Fruit fly (Drosophila melanogaster) whole organism, embryonic: ENCODE measurements around the gene cbt.

Experiments used
- Antp ChIP-seq: fragments of 200-800 bp; sonication (Bioruptor generic); optimal IDR thresholded peaks from 3 replicates; lab custom pipeline; 2016; ENCODE audit warnings: missing biosample characterization, missing genetic modification characterization
- Atf6 ChIP-seq: fragments of 200-800 bp; sonication (Bioruptor generic); IDR thresholded peaks from 2 replicates; pipeline ENCODE4 v1.3.6; 2022; ENCODE audit warnings: missing biosample characterization, missing genetic modification characterization
- CG11504 ChIP-seq: fragments of 200-800 bp; sonication (Bioruptor generic); optimal IDR thresholded peaks from 3 replicates; lab custom pipeline; 2019; ENCODE audit warnings: missing biosample characterization, mild to moderate bottlenecking, missing genetic modification characterization, moderate library complexity
- CG12942 ChIP-seq: fragments of 200-800 bp; sonication (Bioruptor generic); optimal IDR thresholded peaks from 3 replicates; lab custom pipeline; 2016; ENCODE audit warnings: missing biosample characterization, missing genetic modification characterization
- CG15073 ChIP-seq: fragments of 200-800 bp; sonication (Bioruptor generic); optimal IDR thresholded peaks from 2 replicates; lab custom pipeline; 2016; ENCODE audit warnings: missing biosample characterization, missing genetic modification characterization
- CG17328 ChIP-seq: fragments of 200-800 bp; sonication (Bioruptor generic); IDR thresholded peaks from 2 replicates; pipeline ENCODE4 v1.3.6; 2022; ENCODE audit warnings: missing biosample characterization, missing genetic modification characterization
- CG17361 ChIP-seq: fragments of 200-800 bp; sonication (Bioruptor generic); IDR thresholded peaks from 3 replicates; pipeline ENCODE4 v1.3.6; 2022; ENCODE audit warnings: missing biosample characterization, missing genetic modification characterization
- CG17802 ChIP-seq: fragments of 200-800 bp; sonication (Bioruptor generic); optimal IDR thresholded peaks from 2 replicates; lab custom pipeline; 2018; ENCODE audit warnings: missing biosample characterization, mild to moderate bottlenecking, missing genetic modification characterization, moderate library complexity
- CG18262 ChIP-seq: fragments of 200-800 bp; optimal IDR thresholded peaks from 3 replicates; lab custom pipeline; 2019; ENCODE audit warnings: missing biosample characterization, mild to moderate bottlenecking, missing genetic modification characterization, moderate library complexity
- CG2129 ChIP-seq: fragments of 200-800 bp; sonication (Bioruptor generic); IDR thresholded peaks from 2 replicates; pipeline ENCODE4 v1.3.6; 2022; ENCODE audit warnings: missing biosample characterization, missing genetic modification characterization; ENCODE audit not compliant: partially characterized antibody
- CG30403 ChIP-seq: fragments of 200-800 bp; sonication (Bioruptor generic); optimal IDR thresholded peaks from 3 replicates; lab custom pipeline; 2016; ENCODE audit warnings: missing biosample characterization, missing genetic modification characterization
- CG30431 ChIP-seq: fragments of 200-800 bp; sonication (Bioruptor generic); optimal IDR thresholded peaks from 2 replicates; lab custom pipeline; 2017; ENCODE audit warnings: missing biosample characterization, missing genetic modification characterization
- CG31224 ChIP-seq: fragments of 200-800 bp; sonication (Bioruptor generic); IDR thresholded peaks from 2 replicates; pipeline ENCODE4 v1.3.6; 2022; ENCODE audit warnings: missing biosample characterization, missing genetic modification characterization
- CG31388 ChIP-seq: fragments of 200-800 bp; sonication (Bioruptor generic); optimal IDR thresholded peaks from 2 replicates; lab custom pipeline; 2016; ENCODE audit warnings: missing biosample characterization, missing genetic modification characterization
- CG32532 ChIP-seq: fragments of 200-800 bp; sonication (Bioruptor generic); IDR thresholded peaks from 2 replicates; pipeline ENCODE4 v1.3.6; 2022; ENCODE audit warnings: missing biosample characterization, missing genetic modification characterization
- CG32772 ChIP-seq: fragments of 200-800 bp; sonication (Bioruptor generic); IDR thresholded peaks from 2 replicates; pipeline ENCODE4 v1.3.6; 2022; ENCODE audit warnings: missing biosample characterization, missing genetic modification characterization
- CG34224 ChIP-seq: fragments of 200-800 bp; sonication (Bioruptor generic); IDR thresholded peaks from 3 replicates; pipeline ENCODE4 v1.3.6; 2022; ENCODE audit warnings: missing biosample characterization, missing genetic modification characterization; ENCODE audit not compliant: partially characterized antibody
- CG3847 ChIP-seq: fragments of 200-800 bp; sonication (Bioruptor generic); IDR thresholded peaks from 2 replicates; pipeline ENCODE4 v1.3.6; 2022; ENCODE audit warnings: missing biosample characterization, missing genetic modification characterization
- CG4328 ChIP-seq: fragments of 200-800 bp; sonication (Bioruptor generic); optimal IDR thresholded peaks from 3 replicates; lab custom pipeline; 2017; ENCODE audit warnings: missing biosample characterization, missing genetic modification reagents, missing genetic modification characterization
- CG7372 ChIP-seq: fragments of 200-800 bp; sonication (Bioruptor generic); IDR thresholded peaks from 2 replicates; pipeline ENCODE4 v1.3.6; 2022; ENCODE audit warnings: missing biosample characterization, missing genetic modification characterization
- CG7745 ChIP-seq: fragments of 200-800 bp; sonication (Bioruptor generic); optimal IDR thresholded peaks from 2 replicates; lab custom pipeline; 2018; ENCODE audit warnings: missing biosample characterization, mild to moderate bottlenecking, missing genetic modification characterization, moderate library complexity
- CG8765 ChIP-seq: fragments of 200-800 bp; sonication (Bioruptor generic); IDR thresholded peaks from 2 replicates; pipeline ENCODE4 v1.3.6; 2022; ENCODE audit warnings: missing biosample characterization, missing genetic modification characterization
- CHES-1-like ChIP-seq: fragments of 200-800 bp; sonication (Bioruptor generic); optimal IDR thresholded peaks from 2 replicates; lab custom pipeline; 2016; ENCODE audit warnings: missing biosample characterization, missing genetic modification characterization
- CTCF ChIP-seq: fragments of 200-800 bp; sonication (Bioruptor generic); optimal IDR thresholded peaks from 2 replicates; lab custom pipeline; 2017; ENCODE audit warnings: missing biosample characterization, mild to moderate bottlenecking, missing genetic modification characterization, moderate library complexity
- CoRest ChIP-seq: fragments of 200-800 bp; sonication (Bioruptor generic); optimal IDR thresholded peaks from 3 replicates; lab custom pipeline; 2018; ENCODE audit warnings: missing biosample characterization, mild to moderate bottlenecking, missing genetic modification characterization, moderate library complexity
- GATAe ChIP-seq: fragments of 200-800 bp; sonication (Bioruptor generic); conservative IDR thresholded peaks from 2 replicates; pipeline ENCODE4 v1.3.6; 2022; ENCODE audit warnings: missing biosample characterization, missing genetic modification characterization
- Hsf ChIP-seq: fragments of 200-800 bp; sonication (Bioruptor generic); optimal IDR thresholded peaks from 3 replicates; lab custom pipeline; 2016; ENCODE audit warnings: missing biosample characterization, missing genetic modification characterization
- MESR4 ChIP-seq: fragments of 200-800 bp; sonication (Bioruptor generic); optimal IDR thresholded peaks from 2 replicates; lab custom pipeline; 2018; ENCODE audit warnings: missing biosample characterization, mild to moderate bottlenecking, missing genetic modification characterization, moderate library complexity
- MTF-1 ChIP-seq: fragments of 200-800 bp; sonication (Bioruptor generic); optimal IDR thresholded peaks from 2 replicates; lab custom pipeline; 2018; ENCODE audit warnings: missing biosample characterization, mild to moderate bottlenecking, missing genetic modification characterization, borderline replicate concordance
- Mad ChIP-seq: fragments of 200-800 bp; sonication (Bioruptor generic); optimal IDR thresholded peaks from 2 replicates; lab custom pipeline; 2016; ENCODE audit warnings: missing biosample characterization, missing genetic modification characterization
- Meics ChIP-seq: fragments of 200-800 bp; sonication (Bioruptor generic); optimal IDR thresholded peaks from 2 replicates; lab custom pipeline; 2017; ENCODE audit warnings: missing biosample characterization, mild to moderate bottlenecking, missing genetic modification characterization
- NFAT ChIP-seq: fragments of 200-800 bp; sonication (Bioruptor generic); IDR thresholded peaks from 2 replicates; pipeline ENCODE4 v1.3.6; 2022; ENCODE audit warnings: missing biosample characterization, missing genetic modification characterization
- Oaz ChIP-seq: fragments of 200-800 bp; sonication (Bioruptor generic); IDR thresholded peaks from 2 replicates; pipeline ENCODE4 v1.3.6; 2022; ENCODE audit warnings: missing biosample characterization, missing genetic modification characterization
- Rx ChIP-seq: fragments of 200-800 bp; sonication (Bioruptor generic); IDR thresholded peaks from 2 replicates; pipeline ENCODE4 v1.3.6; 2022; ENCODE audit warnings: missing biosample characterization, missing genetic modification characterization
- Xrp1 ChIP-seq: fragments of 200-800 bp; sonication (Bioruptor generic); IDR thresholded peaks from 2 replicates; pipeline ENCODE4 v1.3.6; 2022; ENCODE audit warnings: missing biosample characterization, missing genetic modification characterization
- bab2 ChIP-seq: fragments of 200-800 bp; sonication (Bioruptor generic); optimal IDR thresholded peaks from 2 replicates; lab custom pipeline; 2016; ENCODE audit warnings: missing biosample characterization, missing genetic modification characterization
- en ChIP-seq: fragments of 200-800 bp; sonication (Bioruptor generic); optimal IDR thresholded peaks from 2 replicates; lab custom pipeline; 2016; ENCODE audit warnings: missing biosample characterization, missing genetic modification characterization
- hth ChIP-seq: fragments of >200 bp; optimal IDR thresholded peaks from 2 replicates; lab custom pipeline; 2017; ENCODE audit warnings: inconsistent platforms
- kni ChIP-seq: fragments of 200-800 bp; sonication (Bioruptor generic); optimal IDR thresholded peaks from 3 replicates; lab custom pipeline; 2017; ENCODE audit warnings: mild to moderate bottlenecking, missing biosample characterization, missing genetic modification reagents, missing genetic modification characterization
- nau ChIP-seq: fragments of 200-800 bp; sonication (Bioruptor generic); optimal IDR thresholded peaks from 3 replicates; lab custom pipeline; 2017; ENCODE audit warnings: missing biosample characterization, mild to moderate bottlenecking, missing genetic modification characterization, missing genetic modification reagents
- otp ChIP-seq: fragments of 200-800 bp; sonication (Bioruptor generic); IDR thresholded peaks from 3 replicates; pipeline ENCODE4, ENCODE4 v1.3.6; 2022; ENCODE audit warnings: missing biosample characterization, missing genetic modification characterization
- pb ChIP-seq: fragments of 200-800 bp; sonication (Bioruptor generic); optimal IDR thresholded peaks from 3 replicates; lab custom pipeline; 2016; ENCODE audit warnings: missing biosample characterization, missing genetic modification characterization
- pfk ChIP-seq: fragments of 200-800 bp; sonication (Bioruptor generic); optimal IDR thresholded peaks from 2 replicates; lab custom pipeline; 2018; ENCODE audit warnings: missing biosample characterization, mild to moderate bottlenecking, missing genetic modification characterization, moderate library complexity
- pros ChIP-seq: fragments of 200-800 bp; sonication (Bioruptor generic); optimal IDR thresholded peaks from 3 replicates; lab custom pipeline; 2019; ENCODE audit warnings: missing biosample characterization, mild to moderate bottlenecking, missing genetic modification characterization, moderate library complexity
- repo ChIP-seq: fragments of 200-800 bp; sonication (Bioruptor generic); optimal IDR thresholded peaks from 2 replicates; lab custom pipeline; 2016; ENCODE audit warnings: missing biosample characterization, missing genetic modification characterization
- sc ChIP-seq, 3 experiments: fragments of >200 bp in 2 of 3; fragments of 200-800 bp in 1 of 3; sonication (Bioruptor generic) in 1 of 3; optimal IDR thresholded peaks; 2 replicates in 2 of 3; 3 replicates in 1 of 3; lab custom pipeline; 2017; ENCODE audit warnings: mild to moderate bottlenecking in 1 of 3, missing biosample characterization in 1 of 3, missing genetic modification characterization in 1 of 3, missing genetic modification reagents in 1 of 3
- schlank ChIP-seq: fragments of 200-800 bp; sonication (Bioruptor generic); optimal IDR thresholded peaks from 2 replicates; lab custom pipeline; 2018; ENCODE audit warnings: missing biosample characterization, mild to moderate bottlenecking, missing genetic modification characterization
- sna ChIP-seq: fragments of 200-800 bp; sonication (Bioruptor generic); IDR thresholded peaks from 2 replicates; pipeline ENCODE4 v1.3.6; 2022; ENCODE audit warnings: missing biosample characterization, missing genetic modification characterization; ENCODE audit not compliant: partially characterized antibody
- tin ChIP-seq: fragments of 200-800 bp; sonication (Bioruptor generic); optimal IDR thresholded peaks from 3 replicates; lab custom pipeline; 2016; ENCODE audit warnings: missing biosample characterization, missing genetic modification characterization
- toy ChIP-seq: fragments of 200-800 bp; sonication (Bioruptor generic); IDR thresholded peaks from 2 replicates; pipeline ENCODE4 v1.3.6; 2022; ENCODE audit warnings: missing biosample characterization, missing genetic modification characterization
- usp ChIP-seq: fragments of >200 bp; optimal IDR thresholded peaks from 2 replicates; lab custom pipeline; 2017; ENCODE audit warnings: missing biosample characterization, missing genetic modification characterization

cbt gene

DNA sequence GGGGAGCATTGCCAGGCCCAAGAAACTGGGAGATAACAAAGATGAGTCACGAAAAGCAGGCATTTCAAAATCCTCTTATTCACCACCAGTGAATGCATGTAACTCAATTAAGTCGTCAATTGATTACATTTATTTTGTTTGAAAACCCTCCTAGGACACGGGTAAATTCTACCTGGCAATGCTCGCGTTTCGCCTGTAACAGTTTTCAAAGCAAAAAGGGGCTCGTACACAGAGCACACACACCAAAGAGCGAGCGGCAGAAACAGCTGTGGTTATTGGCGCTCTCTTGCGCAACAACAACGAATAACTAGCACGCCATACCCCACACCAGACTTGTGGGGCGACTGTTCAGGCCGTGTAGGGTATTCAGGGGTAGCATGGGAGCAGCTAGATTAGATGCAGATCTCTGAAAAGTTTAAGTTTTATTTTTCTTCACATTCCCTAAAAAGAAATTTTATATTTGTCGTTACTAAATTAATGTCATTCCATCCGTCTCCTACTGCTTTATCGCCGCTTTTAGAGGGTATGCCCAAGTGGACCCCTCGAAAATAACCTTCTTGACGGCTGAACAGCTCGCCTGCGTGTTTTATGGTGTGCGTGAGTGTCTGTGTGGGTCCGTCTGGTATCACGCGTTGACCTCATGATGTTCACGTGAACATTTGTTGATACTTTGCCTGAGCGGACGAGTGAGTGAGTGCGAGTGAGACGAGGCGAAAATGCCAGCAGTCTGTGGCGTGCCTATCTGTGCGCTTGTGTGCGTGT is 1.3 kb upstream of the cbt start (continued):
- TF ChIP-seq CG15073 (GFP tag; lab: Kevin White, UChicago) (peak; percentile 97), CG32772 (GFP tag; lab: Robert Waterston, UW) (no peak), Atf6 (no peak), nau (GFP tag; lab: Kevin White, UChicago) (peak; percentile 100), schlank (tag; lab: Kevin White, UChicago) (peak; percentile 100), usp (GFP tag; lab: Kevin White, UChicago) (no peak), CG17328 (GFP tag; lab: Robert Waterston, UW) (no peak), sc (optimal IDR thresholded peaks at IDR 0.05; lab: Kevin White, UChicago) (no peak), sc (GFP tag; optimal IDR thresholded peaks at IDR 0.05; lab: Kevin White, UChicago) (peak; percentile 100), kni (peak; percentile 99), CTCF (GFP tag; lab: Kevin White, UChicago) (peak; percentile 84), toy (GFP tag; lab: Robert Waterston, UW) (no peak), MESR4 (GFP tag; lab: Kevin White, UChicago) (peak; percentile 99), Xrp1 (GFP tag; lab: Robert Waterston, UW) (no peak), CG7372 (GFP tag; lab: Robert Waterston, UW) (no peak), CG18262 (tag; lab: Kevin White, UChicago) (peak; percentile 100), CHES-1-like (GFP tag; lab: Kevin White, UChicago) (peak; percentile 100), hth (lab: Kevin White, UChicago) (no peak), Oaz (no peak), Hsf (peak; percentile 100), en (GFP tag; lab: Kevin White, UChicago) (peak; percentile 100), pros (GFP tag; lab: Kevin White, UChicago) (peak; percentile 90), GATAe (GFP tag; lab: Robert Waterston, UW) (no peak), Rx (no peak), tin (GFP tag; lab: Kevin White, UChicago) (peak; percentile 100), pfk (GFP tag; lab: Kevin White, UChicago) (peak; percentile 83), CG3847 (GFP tag; lab: Robert Waterston, UW) (no peak), CG4328 (peak; percentile 100), CG34224 (GFP tag; lab: Robert Waterston, UW) (no peak), Meics (GFP tag; lab: Kevin White, UChicago) (peak; percentile 100), otp (GFP tag; lab: Robert Waterston, UW) (no peak), CG8765 (GFP tag; lab: Robert Waterston, UW) (no peak), CG12942 (GFP tag; lab: Kevin White, UChicago) (peak; percentile 100), bab2 (GFP tag; lab: Kevin White, UChicago) (peak; percentile 100), CG7745 (tag; lab: Kevin White, UChicago) (peak; percentile 97), CG17802 (tag; lab: Kevin White, UChicago) (peak; percentile 96), Antp (GFP tag; lab: Kevin White, UChicago) (peak; percentile 100), CG32532 (GFP tag; lab: Robert Waterston, UW) (no peak), Mad (GFP tag; lab: Kevin White, UChicago) (peak; percentile 100), CG11504 (tag; lab: Kevin White, UChicago) (peak; percentile 99), repo (GFP tag; lab: Kevin White, UChicago) (peak; percentile 100), CG17361 (no peak), CG31388 (peak; percentile 100), CG2129 (GFP tag; lab: Robert Waterston, UW) (no peak), CG30403 (GFP tag; lab: Kevin White, UChicago) (peak; percentile 100), sna (GFP tag; lab: Robert Waterston, UW) (no peak), MTF-1 (GFP tag; lab: Kevin White, UChicago) (peak; percentile 100), NFAT (GFP tag; lab: Robert Waterston, UW) (no peak), CoRest (tag; lab: Kevin White, UChicago) (peak; percentile 100), CG30431 (peak; percentile 100), CG31224 (GFP tag; lab: Robert Waterston, UW) (no peak), pb (GFP tag; lab: Kevin White, UChicago) (peak; percentile 100)
